Fruit fly (Drosophila melanogaster) whole organism, embryonic: ENCODE results near the gene bib.
A peak's percentile ranks its signal among the peaks of the same experiment; 100 is the strongest.

Experiments
- Bdp1 ChIP-seq: fragments of 200-800 bp; sonication (Bioruptor generic); optimal IDR thresholded peaks from 3 replicates; lab custom pipeline; 2016; ENCODE audit warnings: missing biosample characterization, missing genetic modification characterization
- Blimp-1 ChIP-seq: fragments of 200-800 bp; sonication (Bioruptor generic); optimal IDR thresholded peaks from 3 replicates; lab custom pipeline; 2018; ENCODE audit warnings: missing biosample characterization, missing genetic modification characterization, mild to moderate bottlenecking, moderate library complexity, missing genetic modification reagents
- CG10462 ChIP-seq: fragments of 200-800 bp; sonication (Bioruptor generic); optimal IDR thresholded peaks from 2 replicates; lab custom pipeline; 2016; ENCODE audit warnings: missing biosample characterization, missing genetic modification characterization
- CG12236 ChIP-seq: fragments of 200-800 bp; sonication (Bioruptor generic); optimal IDR thresholded peaks from 2 replicates; lab custom pipeline; 2016; ENCODE audit warnings: missing biosample characterization, missing genetic modification characterization
- CG13296 ChIP-seq: fragments of 200-800 bp; sonication (Bioruptor generic); optimal IDR thresholded peaks from 3 replicates; lab custom pipeline; 2018; ENCODE audit warnings: missing biosample characterization, mild to moderate bottlenecking, missing genetic modification characterization
- CG17186 ChIP-seq: fragments of 200-800 bp; sonication (Bioruptor generic); optimal IDR thresholded peaks from 3 replicates; lab custom pipeline; 2017; ENCODE audit warnings: missing biosample characterization, missing genetic modification reagents, missing genetic modification characterization
- CG17829 ChIP-seq: fragments of 200-800 bp; optimal IDR thresholded peaks from 2 replicates; lab custom pipeline; 2019; ENCODE audit warnings: missing biosample characterization, mild to moderate bottlenecking, missing genetic modification characterization, moderate library complexity
- CG2129 ChIP-seq: fragments of 200-800 bp; sonication (Bioruptor generic); IDR thresholded peaks from 2 replicates; pipeline ENCODE4 v1.3.6; 2022; ENCODE audit warnings: missing biosample characterization, missing genetic modification characterization; ENCODE audit not compliant: partially characterized antibody
- CG2202 ChIP-seq: fragments of 200-800 bp; sonication (Bioruptor generic); optimal IDR thresholded peaks from 2 replicates; lab custom pipeline; 2018; ENCODE audit warnings: missing biosample characterization, mild to moderate bottlenecking, missing genetic modification characterization
- CG31365 ChIP-seq: fragments of 200-800 bp; sonication (Bioruptor generic); optimal IDR thresholded peaks from 2 replicates; lab custom pipeline; 2018; ENCODE audit warnings: missing biosample characterization, mild to moderate bottlenecking, missing genetic modification characterization
- CG32767 ChIP-seq: fragments of 200-800 bp; sonication (Bioruptor generic); IDR thresholded peaks from 2 replicates; pipeline ENCODE4 v1.3.6; 2022; ENCODE audit warnings: missing biosample characterization, missing genetic modification characterization
- CG4820 ChIP-seq: fragments of 200-800 bp; sonication (Bioruptor generic); optimal IDR thresholded peaks from 3 replicates; lab custom pipeline; 2016; ENCODE audit warnings: missing biosample characterization, missing genetic modification characterization
- CG5245 ChIP-seq: fragments of 200-800 bp; sonication (Bioruptor generic); optimal IDR thresholded peaks from 3 replicates; lab custom pipeline; 2016; ENCODE audit warnings: missing biosample characterization, missing genetic modification characterization
- CG6272 ChIP-seq: fragments of 200-800 bp; sonication (Bioruptor generic); IDR thresholded peaks from 2 replicates; pipeline ENCODE4 v1.3.6; 2022; ENCODE audit warnings: missing biosample characterization, missing genetic modification characterization
- CG7786 ChIP-seq: fragments of 200-800 bp; sonication (Bioruptor generic); optimal IDR thresholded peaks from 2 replicates; lab custom pipeline; 2016; ENCODE audit warnings: missing biosample characterization, missing genetic modification characterization
- CG8290 ChIP-seq, 3 experiments: fragments of 200-800 bp; sonication (Bioruptor generic); optimal IDR thresholded peaks; 2 replicates each; lab custom pipeline; 2016 to 2019; ENCODE audit warnings: missing biosample characterization in 3 of 3, missing genetic modification characterization in 3 of 3, mild to moderate bottlenecking in 2 of 3, moderate library complexity in 1 of 3
- CHES-1-like ChIP-seq: fragments of 200-800 bp; sonication (Bioruptor generic); optimal IDR thresholded peaks from 2 replicates; lab custom pipeline; 2016; ENCODE audit warnings: missing biosample characterization, missing genetic modification characterization
- Dek ChIP-seq: fragments of 200-800 bp; sonication (Bioruptor generic); optimal IDR thresholded peaks from 3 replicates; lab custom pipeline; 2019; ENCODE audit warnings: missing biosample characterization, mild to moderate bottlenecking, missing genetic modification characterization, moderate library complexity
- Drgx ChIP-seq: fragments of 200-800 bp; sonication (Bioruptor generic); IDR thresholded peaks from 2 replicates; pipeline ENCODE4 v1.3.6; 2022; ENCODE audit warnings: missing biosample characterization, missing genetic modification characterization
- E2f2 ChIP-seq: fragments of 200-800 bp; sonication (Bioruptor generic); IDR thresholded peaks from 2 replicates; pipeline ENCODE4 v1.3.6; 2022; ENCODE audit warnings: missing biosample characterization, missing genetic modification characterization
- Ets65A ChIP-seq: fragments of 200-800 bp; sonication (Bioruptor generic); peaks from one replicate; lab custom pipeline; 2016; ENCODE audit warnings: missing biosample characterization, missing genetic modification characterization
- Hr51 ChIP-seq, 2 experiments: fragments of 200-800 bp; sonication (Bioruptor generic); optimal IDR thresholded peaks; 2 replicates in 1 of 2; 3 replicates in 1 of 2; lab custom pipeline; 2016 to 2018; ENCODE audit warnings: missing biosample characterization in 2 of 2, missing genetic modification characterization in 2 of 2, mild to moderate bottlenecking in 1 of 2, moderate library complexity in 1 of 2
- Hr78 ChIP-seq, 2 experiments: fragments of 200-800 bp in 1 of 2; fragments of >200 bp in 1 of 2; sonication (Bioruptor generic) in 1 of 2; optimal IDR thresholded peaks; 2 replicates each; lab custom pipeline; 2017 to 2019; ENCODE audit warnings: missing biosample characterization in 2 of 2, missing genetic modification characterization in 2 of 2, mild to moderate bottlenecking in 1 of 2, moderate library complexity in 1 of 2
- Mad ChIP-seq: fragments of 200-800 bp; sonication (Bioruptor generic); optimal IDR thresholded peaks from 2 replicates; lab custom pipeline; 2016; ENCODE audit warnings: missing biosample characterization, missing genetic modification characterization
- Mrtf ChIP-seq: fragments of 200-800 bp; sonication (Bioruptor generic); IDR thresholded peaks from 3 replicates; pipeline ENCODE4 v1.3.6; 2022; ENCODE audit warnings: missing biosample characterization, missing genetic modification characterization
- Rfx ChIP-seq: fragments of 200-800 bp; sonication (Bioruptor generic); IDR thresholded peaks from 2 replicates; pipeline ENCODE4 v1.3.6; 2022; ENCODE audit warnings: missing biosample characterization, missing genetic modification characterization
- Side ChIP-seq: fragments of 200-800 bp; sonication (Bioruptor generic); optimal IDR thresholded peaks from 2 replicates; lab custom pipeline; 2016; ENCODE audit warnings: missing biosample characterization, missing genetic modification characterization
- Sox102F ChIP-seq: fragments of 200-800 bp; sonication (Bioruptor generic); optimal IDR thresholded peaks from 2 replicates; lab custom pipeline; 2018; ENCODE audit warnings: missing biosample characterization, mild to moderate bottlenecking, missing genetic modification characterization, moderate library complexity
- Usf ChIP-seq: fragments of 200-800 bp; sonication (Bioruptor generic); optimal IDR thresholded peaks from 2 replicates; lab custom pipeline; 2017; ENCODE audit warnings: missing genotype, missing biosample characterization, missing genetic modification characterization
- az2 ChIP-seq: fragments of 200-800 bp; sonication (Bioruptor generic); optimal IDR thresholded peaks from 3 replicates; lab custom pipeline; 2016; ENCODE audit warnings: missing biosample characterization, missing genetic modification characterization
- chinmo ChIP-seq: fragments of 200-800 bp; sonication (Bioruptor generic); IDR thresholded peaks from 4 replicates; pipeline ENCODE4 v1.3.6; 2022; ENCODE audit warnings: missing biosample characterization, missing genetic modification characterization; ENCODE audit not compliant: partially characterized antibody
- da ChIP-seq: fragments of 200-800 bp; sonication (Bioruptor generic); optimal IDR thresholded peaks from 2 replicates; lab custom pipeline; 2016; ENCODE audit warnings: missing biosample characterization, missing genetic modification characterization
- dpn ChIP-seq, 2 experiments: fragments of 200-800 bp; sonication (Bioruptor generic); optimal IDR thresholded peaks; 3 replicates each; lab custom pipeline; 2016; ENCODE audit warnings: missing biosample characterization in 2 of 2, missing genetic modification characterization in 2 of 2
- eyg ChIP-seq: fragments of 200-800 bp; sonication (Bioruptor generic); optimal IDR thresholded peaks from 3 replicates; lab custom pipeline; 2016; ENCODE audit warnings: missing biosample characterization, missing genetic modification characterization
- ken ChIP-seq: fragments of 200-800 bp; sonication (Bioruptor generic); IDR thresholded peaks from 3 replicates; pipeline ENCODE4 v1.3.6; 2022; ENCODE audit warnings: missing biosample characterization, missing genetic modification characterization
- onecut ChIP-seq: fragments of 200-800 bp; sonication (Bioruptor generic); IDR thresholded peaks from 2 replicates; pipeline ENCODE4 v1.3.6; 2022; ENCODE audit warnings: missing biosample characterization, missing genetic modification characterization
- pan ChIP-seq, 4 experiments: fragments of >200 bp in 3 of 4; fragments of 200-800 bp in 1 of 4; sonication (Bioruptor generic) in 1 of 4; optimal IDR thresholded peaks in 3 of 4; IDR thresholded peaks in 1 of 4; 2 replicates each; pipeline versions ENCODE4 v1.3.6 to Lab custom; 2017 to 2022; ENCODE audit warnings: missing biosample characterization in 2 of 4, missing genetic modification characterization in 2 of 4, mixed read lengths in 1 of 4
- pros ChIP-seq: fragments of 200-800 bp; sonication (Bioruptor generic); optimal IDR thresholded peaks from 3 replicates; lab custom pipeline; 2019; ENCODE audit warnings: missing biosample characterization, mild to moderate bottlenecking, missing genetic modification characterization, moderate library complexity
- repo ChIP-seq: fragments of 200-800 bp; sonication (Bioruptor generic); optimal IDR thresholded peaks from 2 replicates; lab custom pipeline; 2016; ENCODE audit warnings: missing biosample characterization, missing genetic modification characterization
- salm ChIP-seq: fragments of 200-800 bp; sonication (Bioruptor generic); optimal IDR thresholded peaks from 2 replicates; lab custom pipeline; 2018; ENCODE audit warnings: missing biosample characterization, mild to moderate bottlenecking, missing genetic modification characterization
- sd ChIP-seq: fragments of 200-800 bp; sonication (Bioruptor generic); optimal IDR thresholded peaks from 3 replicates; lab custom pipeline; 2018; ENCODE audit warnings: missing biosample characterization, mild to moderate bottlenecking, missing genetic modification characterization, moderate library complexity
- sens ChIP-seq: fragments of 200-800 bp; sonication (Bioruptor generic); peaks from one replicate; lab custom pipeline; 2016; ENCODE audit warnings: missing biosample characterization, missing genetic modification characterization
- ssp ChIP-seq: fragments of 200-800 bp; sonication (Bioruptor generic); IDR thresholded peaks from 2 replicates; pipeline ENCODE4 v1.3.6; 2022; ENCODE audit warnings: missing biosample characterization, missing genetic modification characterization
- wor ChIP-seq: fragments of 200-800 bp; sonication (Bioruptor generic); IDR thresholded peaks from 2 replicates; pipeline ENCODE4 v1.3.6; 2022; ENCODE audit warnings: missing biosample characterization, missing genetic modification characterization

bib gene

DNA sequence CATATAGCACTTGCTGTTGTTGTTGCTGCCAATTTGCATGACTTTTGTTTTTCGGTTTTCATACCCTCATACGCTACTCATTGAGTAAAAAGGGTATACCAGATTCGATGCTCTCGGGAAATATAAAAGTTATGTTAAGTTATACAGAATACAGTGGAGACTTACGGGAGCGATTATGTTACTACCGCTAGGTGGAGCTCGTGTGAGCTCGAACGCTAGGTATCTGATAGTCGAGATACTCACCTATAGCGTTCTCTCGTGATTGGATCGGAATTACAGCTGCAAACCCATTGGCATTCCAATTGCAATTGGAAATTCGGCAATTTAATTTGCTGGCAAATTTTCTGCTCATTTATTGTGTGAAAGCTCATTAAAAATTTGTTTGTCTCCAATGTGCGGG lies 49.0 kb downstream of the bib start (continued):
- TF ChIP-seq repo (GFP tag; lab: Kevin White, UChicago) (no peak), CG4820 (GFP tag; lab: Kevin White, UChicago) (no peak), CG2202 (tag; lab: Kevin White, UChicago) (no peak), Mad (no peak), CG32767 (GFP tag; lab: Robert Waterston, UW) (no peak), CG2129 (GFP tag; lab: Robert Waterston, UW) (no peak), CG13296 (no peak), Dek (tag; lab: Kevin White, UChicago) (no peak), CG7786 (GFP tag; lab: Kevin White, UChicago) (no peak), eyg (GFP tag; lab: Kevin White, UChicago) (no peak), pan (optimal IDR thresholded peaks at IDR 0.05; lab: Kevin White, UChicago) (no peak), pan (GFP tag; optimal IDR thresholded peaks at IDR 0.05 in 1 of 2, IDR thresholded peaks at IDR 0.05 in 1 of 2) (no peak), ssp (GFP tag; lab: Robert Waterston, UW) (no peak), Drgx (GFP tag; lab: Robert Waterston, UW) (peak; percentile 55; the same call in 1 of the 2 replicates), Usf (GFP tag; lab: Kevin White, UChicago) (no peak), CG12236 (no peak), CG6272 (GFP tag; lab: Robert Waterston, UW) (no peak), wor (GFP tag; lab: Robert Waterston, UW) (no peak), CG8290 (GFP tag; optimal IDR thresholded peaks at IDR 0.05; lab: Kevin White, UChicago) (no peak), CG8290 (tag; optimal IDR thresholded peaks at IDR 0.05; lab: Kevin White, UChicago) (no peak), az2 (GFP tag; lab: Kevin White, UChicago) (no peak), CG10462 (GFP tag; lab: Kevin White, UChicago) (no peak), Hr78 (GFP tag; optimal IDR thresholded peaks at IDR 0.05; lab: Kevin White, UChicago) (no peak), Mrtf (GFP tag; lab: Robert Waterston, UW) (no peak), ken (GFP tag; lab: Robert Waterston, UW) (no peak), E2f2 (GFP tag; lab: Robert Waterston, UW) (no peak), sd (tag; lab: Kevin White, UChicago) (no peak), CHES-1-like (GFP tag; lab: Kevin White, UChicago) (no peak), CG17186 (GFP tag; lab: Kevin White, UChicago) (no peak), Side (GFP tag; lab: Kevin White, UChicago) (no peak), salm (no peak), Bdp1 (GFP tag; lab: Kevin White, UChicago) (no peak), CG17829 (tag; lab: Kevin White, UChicago) (no peak)

DNA sequence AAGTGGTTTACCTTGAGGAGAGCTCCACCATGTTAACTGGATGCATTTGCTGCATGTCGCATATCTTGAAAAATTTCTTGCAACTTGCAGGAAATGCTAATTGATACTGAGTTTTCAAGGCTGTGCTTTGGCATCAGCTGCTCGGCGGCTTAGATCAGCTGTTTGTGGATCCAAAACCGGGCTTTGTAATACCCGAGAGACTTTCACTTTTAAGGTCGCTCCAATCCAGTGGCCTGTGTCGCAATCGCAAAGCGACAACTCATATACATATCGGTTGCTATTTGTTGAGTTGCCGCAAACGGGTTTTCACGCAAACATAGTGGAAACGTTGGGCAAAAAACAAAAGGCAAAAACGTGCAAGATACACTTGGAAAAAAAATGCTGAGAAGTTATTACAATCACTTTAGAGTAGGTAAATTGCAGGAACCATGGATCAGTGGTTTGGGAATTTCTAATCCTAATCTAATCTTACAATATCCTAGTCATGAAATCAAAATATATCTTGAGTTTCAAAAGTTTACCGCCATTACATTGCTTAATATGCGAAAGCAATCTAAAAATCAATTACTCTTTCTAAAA lies 51.4 kb downstream of the bib start:
- TF ChIP-seq pros (GFP tag; lab: Kevin White, UChicago) (no peak), CG5245 (GFP tag; lab: Kevin White, UChicago) (no peak), Bdp1 (GFP tag; lab: Kevin White, UChicago) (no peak), dpn (GFP tag; optimal IDR thresholded peaks at IDR 0.05; lab: Kevin White, UChicago) (no peak), chinmo (GFP tag; lab: Robert Waterston, UW) (0 out of 4 replicates have a peak, but pooled peaks have one; percentile 60), da (GFP tag; lab: Kevin White, UChicago) (no peak), Sox102F (GFP tag; lab: Kevin White, UChicago) (peak; percentile 12), sens (GFP tag; lab: Kevin White, UChicago) (no peak), Drgx (GFP tag; lab: Robert Waterston, UW) (peak; percentile 39), CG31365 (tag; lab: Kevin White, UChicago) (no peak), Blimp-1 (GFP tag; lab: Kevin White, UChicago) (peak; percentile 51), Rfx (no peak), onecut (GFP tag; lab: Robert Waterston, UW) (no peak), Ets65A (GFP tag; lab: Kevin White, UChicago) (peak; percentile 14), Hr51 (GFP tag; optimal IDR thresholded peaks at IDR 0.05; lab: Kevin White, UChicago) (peak in 1 of 2 experiments; percentile 33)
- TF ChIP-seq, all 482 proteins: peak for 6
